Fruit fly (Drosophila melanogaster): ENCODE results near the gene Rsbp15.

Rsbp15 gene

dm6 chr3R:12234584-12234983 lies 12.4 kb downstream of the Rsbp15 start, which contains the start of gene Cyp313a5:
Cyp313a5 (minus strand) TSS chr3R:12234684.
- TF ChIP-seq vri (GFP tag; optimal IDR thresholded peaks at IDR 0.05) (no peak), Hr4 (GFP tag; optimal IDR thresholded peaks at IDR 0.05) (no peak), Gug (GFP tag; IDR thresholded peaks at IDR 0.05) (no peak), Lpt (GFP tag; optimal IDR thresholded peaks at IDR 0.05) (no peak), Sox15 (GFP tag; optimal IDR thresholded peaks at IDR 0.05) (no peak), pdm3 (GFP tag; optimal IDR thresholded peaks at IDR 0.05) (no peak), ss (GFP tag; optimal IDR thresholded peaks at IDR 0.05) (no peak), Sox102F (GFP tag; optimal IDR thresholded peaks at IDR 0.05) (no peak), CG6163 (GFP tag; IDR thresholded peaks at IDR 0.05) (no peak), dac (GFP tag; optimal IDR thresholded peaks at IDR 0.05) (no peak), lz (GFP tag; optimal IDR thresholded peaks at IDR 0.05) (no peak), Hr39 (GFP tag; optimal IDR thresholded peaks at IDR 0.05) (no peak), CG32006 (GFP tag; optimal IDR thresholded peaks at IDR 0.05) (no peak)

dm6 chr3R:12236804-12237203 lies 14.6 kb downstream of the Rsbp15 start, which contains the start of gene Cyp313a2:
Cyp313a2 (minus strand) TSS chr3R:12236904.
- TF ChIP-seq Smox (GFP tag; optimal IDR thresholded peaks at IDR 0.05), result no peak
- TF ChIP-seq CG10669 (GFP tag; optimal IDR thresholded peaks at IDR 0.05), result no peak
- TF ChIP-seq Hr38 (GFP tag; optimal IDR thresholded peaks at IDR 0.05), result no peak
- no peak for TF ChIP-seq CG4318 (GFP tag; optimal IDR thresholded peaks at IDR 0.05)
- TF ChIP-seq net (GFP tag; optimal IDR thresholded peaks at IDR 0.05), result no peak
- no peak for TF ChIP-seq CG1621 (tag; optimal IDR thresholded peaks at IDR 0.05)
- TF ChIP-seq ss (GFP tag; optimal IDR thresholded peaks at IDR 0.05), result no peak
- no peak for TF ChIP-seq fkh (GFP tag; optimal IDR thresholded peaks at IDR 0.05)
- no peak for TF ChIP-seq CG8319 (GFP tag; optimal IDR thresholded peaks at IDR 0.05)
- TF ChIP-seq CG8632 (GFP tag; optimal IDR thresholded peaks at IDR 0.05), result no peak
- TF ChIP-seq pdm3 (GFP tag; optimal IDR thresholded peaks at IDR 0.05), result no peak
- TF ChIP-seq CG9139 (GFP tag; optimal IDR thresholded peaks at IDR 0.05), result no peak
- no peak for TF ChIP-seq Eip93F (GFP tag; optimal IDR thresholded peaks at IDR 0.05)
- no peak for TF ChIP-seq CG3032 (tag; optimal IDR thresholded peaks at IDR 0.05)

dm6 chr3R:12239166-12239565 lies 17.0 kb downstream of the Rsbp15 start, which contains the start of gene Cyp313a3:
Cyp313a3 (minus strand) TSS chr3R:12239266.
- TF ChIP-seq CG3919 (GFP tag; optimal IDR thresholded peaks at IDR 0.05), result no peak
- TF ChIP-seq CG15336 (GFP tag; IDR thresholded peaks at IDR 0.05), result no peak
- no peak for TF ChIP-seq Smox (GFP tag; optimal IDR thresholded peaks at IDR 0.05)
- no peak for TF ChIP-seq Hr39 (GFP tag; optimal IDR thresholded peaks at IDR 0.05)
- no peak for TF ChIP-seq Hr4 (GFP tag; optimal IDR thresholded peaks at IDR 0.05)
- TF ChIP-seq CG10669 (GFP tag; optimal IDR thresholded peaks at IDR 0.05), result no peak
- TF ChIP-seq achi (GFP tag; optimal IDR thresholded peaks at IDR 0.05), result no peak
- no peak for TF ChIP-seq CG6163 (GFP tag; IDR thresholded peaks at IDR 0.05)
- no peak for TF ChIP-seq pdm3 (GFP tag; optimal IDR thresholded peaks at IDR 0.05)
- no peak for TF ChIP-seq Hr38 (GFP tag; optimal IDR thresholded peaks at IDR 0.05)

DNA sequence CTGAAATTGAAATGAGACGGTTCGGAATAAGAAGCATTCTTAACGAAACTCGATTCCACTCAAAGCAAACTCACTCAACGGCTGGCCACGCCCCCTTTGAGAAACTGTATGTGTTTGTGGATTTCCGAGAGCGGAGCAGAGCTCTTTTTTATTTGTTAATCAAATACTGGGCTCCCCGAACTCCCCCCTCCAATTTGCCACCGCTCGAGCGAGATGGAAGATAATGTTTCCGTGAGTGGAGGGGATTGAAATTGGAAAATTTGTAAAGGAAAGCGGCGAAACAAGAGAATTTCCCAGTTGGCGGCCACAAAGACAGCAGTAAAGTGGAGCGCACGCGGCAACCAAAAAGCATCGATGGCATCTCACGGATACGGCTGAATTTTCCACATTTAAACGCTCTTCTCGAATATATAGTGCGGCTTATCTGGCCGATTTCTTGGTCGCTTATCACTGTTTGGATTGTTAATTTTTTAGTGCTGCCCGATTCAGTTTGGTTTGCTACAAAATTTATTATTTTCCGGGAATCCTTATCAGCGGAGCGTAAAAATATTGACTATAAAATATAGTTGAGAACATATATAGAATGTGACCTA lies 22.4 kb downstream of the Rsbp15 start:
- TF ChIP-seq net (GFP tag; optimal IDR thresholded peaks at IDR 0.05) (peak; percentile 15), CG11294 (GFP tag; IDR thresholded peaks at IDR 0.05) (no peak), CG34406 (GFP tag; optimal IDR thresholded peaks at IDR 0.05) (no peak), achi (GFP tag; optimal IDR thresholded peaks at IDR 0.05) (no peak), fd59A (GFP tag; optimal IDR thresholded peaks at IDR 0.05) (no peak), Sox102F (GFP tag; optimal IDR thresholded peaks at IDR 0.05) (no peak), CG8119 (GFP tag; IDR thresholded peaks at IDR 0.05) (no peak), Ets21C (GFP tag; optimal IDR thresholded peaks at IDR 0.05) (no peak), CG10669 (GFP tag; optimal IDR thresholded peaks at IDR 0.05) (no peak), topi (GFP tag; optimal IDR thresholded peaks at IDR 0.05) (peak; percentile 4), ss (GFP tag; optimal IDR thresholded peaks at IDR 0.05) (no peak), CG32006 (GFP tag; optimal IDR thresholded peaks at IDR 0.05) (no peak), CG11902 (GFP tag; optimal IDR thresholded peaks at IDR 0.05) (no peak), CG15336 (GFP tag; IDR thresholded peaks at IDR 0.05) (no peak), CG16779 (tag; optimal IDR thresholded peaks at IDR 0.05) (no peak), CG3919 (GFP tag; optimal IDR thresholded peaks at IDR 0.05) (peak; percentile 14), Lpt (GFP tag; optimal IDR thresholded peaks at IDR 0.05) (no peak), CG8319 (GFP tag; optimal IDR thresholded peaks at IDR 0.05) (no peak), CG6276 (GFP tag; optimal IDR thresholded peaks at IDR 0.05) (peak; percentile 27), CG31627 (GFP tag; optimal IDR thresholded peaks at IDR 0.05) (no peak), CG11762 (GFP tag; optimal IDR thresholded peaks at IDR 0.05; ENCODE audit: insufficient read depth) (no peak), Hr4 (GFP tag; optimal IDR thresholded peaks at IDR 0.05) (no peak), CG8632 (GFP tag; optimal IDR thresholded peaks at IDR 0.05) (no peak), CG6854 (GFP tag; optimal IDR thresholded peaks at IDR 0.05) (no peak), Hr39 (GFP tag; optimal IDR thresholded peaks at IDR 0.05) (no peak), fkh (GFP tag; optimal IDR thresholded peaks at IDR 0.05) (peak; percentile 78), Eip93F (GFP tag; optimal IDR thresholded peaks at IDR 0.05) (no peak), Blimp-1 (GFP tag; optimal IDR thresholded peaks at IDR 0.05) (no peak), OdsH (GFP tag; optimal IDR thresholded peaks at IDR 0.05) (no peak), svp (GFP tag) (peak; percentile 99)

Data from whole organism, prepupa.